Comparison of ENCODE assay signal across 5 fruit fly cellular contexts in the genomic region with DNA sequence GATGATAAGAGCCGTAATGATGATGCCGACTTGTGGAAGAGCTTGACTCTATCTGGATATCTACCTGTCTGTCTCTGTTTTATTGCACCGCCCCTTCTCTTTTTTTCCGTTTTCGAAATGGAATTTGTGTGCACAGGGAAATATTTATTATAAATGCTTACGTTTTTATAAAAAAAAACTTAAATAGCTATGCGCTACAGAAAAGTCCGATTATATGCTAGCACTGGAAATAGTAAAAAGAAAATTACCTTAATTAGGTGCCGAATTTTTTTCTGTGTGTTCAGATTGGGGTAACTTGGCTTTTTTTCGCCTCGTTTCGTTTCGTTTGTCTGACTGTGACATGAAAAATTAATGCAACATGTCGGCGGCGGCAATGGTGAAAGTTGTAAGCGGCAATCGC.
TF ChIP-seq lines count a peak whose summit lies in the region.

No protein-coding gene starts in this region.

- no peak for TF ChIP-seq CTCF in whole organism, embryonic (GFP tag; optimal IDR thresholded peaks at IDR 0.05; lab: Kevin White, UChicago)

TF ChIP-seq in whole organism, adult, 20 proteins besides CTCF, POLR2A, EP300 and RAD21:
- TF ChIP-seq tj (GFP tag; optimal IDR thresholded peaks at IDR 0.05; lab: Kevin White, UChicago) (peak; percentile 27), ovo (GFP tag; optimal IDR thresholded peaks at IDR 0.05; lab: Kevin White, UChicago) (no peak)
TF ChIP-seq in whole organism, adult: peak in this region for 1.

TF ChIP-seq in whole organism, embryonic, 481 proteins besides CTCF, POLR2A, EP300 and RAD21 (continues in another document):
- no peak for TF ChIP-seq exex (tag; optimal IDR thresholded peaks at IDR 0.05; lab: Kevin White, UChicago)
- TF ChIP-seq Jarid2 (GFP tag; optimal IDR thresholded peaks at IDR 0.05; lab: Kevin White, UChicago) = no peak
- peak; percentile 47 for TF ChIP-seq Hr3 (GFP tag; optimal IDR thresholded peaks at IDR 0.05; lab: Kevin White, UChicago)
- TF ChIP-seq ems (GFP tag; optimal IDR thresholded peaks at IDR 0.05; lab: Kevin White, UChicago) = no peak
- no peak for TF ChIP-seq da (GFP tag; optimal IDR thresholded peaks at IDR 0.05; lab: Kevin White, UChicago)
- peak; percentile 51 for TF ChIP-seq tap (tag; optimal IDR thresholded peaks at IDR 0.05; lab: Kevin White, UChicago)
- no peak for TF ChIP-seq MESR4 (GFP tag; optimal IDR thresholded peaks at IDR 0.05; lab: Kevin White, UChicago)
- no peak for TF ChIP-seq grn (GFP tag; optimal IDR thresholded peaks at IDR 0.05; lab: Kevin White, UChicago)
- TF ChIP-seq CG31224 (GFP tag; IDR thresholded peaks at IDR 0.05; lab: Robert Waterston, UW) = no peak
- TF ChIP-seq Vsx1 (GFP tag; optimal IDR thresholded peaks at IDR 0.05; lab: Kevin White, UChicago) = peak; percentile 49
- TF ChIP-seq CG14860 (GFP tag; IDR thresholded peaks at IDR 0.05; lab: Robert Waterston, UW; ENCODE audit: partially characterized antibody) = no peak
- peak; percentile 49; the same call in 1 of the 2 replicates for TF ChIP-seq sens-2 (GFP tag; IDR thresholded peaks at IDR 0.05; lab: Robert Waterston, UW)
- no peak for TF ChIP-seq jing (GFP tag; optimal IDR thresholded peaks at IDR 0.05; lab: Kevin White, UChicago)
- TF ChIP-seq Sry-β (GFP tag; optimal IDR thresholded peaks at IDR 0.05; lab: Kevin White, UChicago) = no peak
- TF ChIP-seq fd96Cb (tag; optimal IDR thresholded peaks at IDR 0.05; lab: Kevin White, UChicago) = peak; percentile 63
- TF ChIP-seq Myb (GFP tag; optimal IDR thresholded peaks at IDR 0.05; lab: Kevin White, UChicago) = no peak
- no peak for TF ChIP-seq her (GFP tag; optimal IDR thresholded peaks at IDR 0.05; lab: Kevin White, UChicago)
- TF ChIP-seq onecut (GFP tag; IDR thresholded peaks at IDR 0.05; lab: Robert Waterston, UW) = peak; percentile 12; the same call in 1 of the 2 replicates
- no peak for TF ChIP-seq CG15514 (GFP tag; optimal IDR thresholded peaks at IDR 0.05; lab: Kevin White, UChicago)
- peak; percentile 3 for TF ChIP-seq disco-r (GFP tag; optimal IDR thresholded peaks at IDR 0.05; lab: Kevin White, UChicago)
- no peak for TF ChIP-seq Stat92E (GFP tag; optimal IDR thresholded peaks at IDR 0.05; lab: Kevin White, UChicago)

TF ChIP-seq in whole organism, prepupa, 60 proteins besides CTCF, POLR2A, EP300 and RAD21 (continues in another document):
- TF ChIP-seq svp (GFP tag; lab: Kevin White, UChicago) (peak; percentile 87), CG7368 (GFP tag; optimal IDR thresholded peaks at IDR 0.05; lab: Kevin White, UChicago) (peak; percentile 86), Eip93F (GFP tag; optimal IDR thresholded peaks at IDR 0.05; lab: Kevin White, UChicago) (no peak), OdsH (GFP tag; optimal IDR thresholded peaks at IDR 0.05; lab: Kevin White, UChicago) (peak; percentile 88), Eip78C (GFP tag; lab: Kevin White, UChicago) (peak; percentile 96), Sox15 (GFP tag; optimal IDR thresholded peaks at IDR 0.05; lab: Kevin White, UChicago) (peak; percentile 70), CG8632 (GFP tag; optimal IDR thresholded peaks at IDR 0.05; lab: Kevin White, UChicago) (peak; percentile 87), Hr38 (GFP tag; optimal IDR thresholded peaks at IDR 0.05; lab: Kevin White, UChicago) (no peak), ss (GFP tag; optimal IDR thresholded peaks at IDR 0.05; lab: Kevin White, UChicago) (no peak), Eip75B (GFP tag; optimal IDR thresholded peaks at IDR 0.05; lab: Kevin White, UChicago) (peak; percentile 81), CG6163 (GFP tag; IDR thresholded peaks at IDR 0.05; lab: Robert Waterston, UW) (peak; percentile 94), CG11762 (GFP tag; optimal IDR thresholded peaks at IDR 0.05; lab: Kevin White, UChicago; ENCODE audit: insufficient read depth) (peak; percentile 79), acj6 (GFP tag; optimal IDR thresholded peaks at IDR 0.05; lab: Kevin White, UChicago) (peak; percentile 88), dac (GFP tag; optimal IDR thresholded peaks at IDR 0.05; lab: Kevin White, UChicago) (peak; percentile 75), CG10631 (GFP tag; optimal IDR thresholded peaks at IDR 0.05; lab: Kevin White, UChicago) (peak; percentile 79), CG9139 (GFP tag; optimal IDR thresholded peaks at IDR 0.05; lab: Kevin White, UChicago) (no peak), CG10669 (GFP tag; optimal IDR thresholded peaks at IDR 0.05; lab: Kevin White, UChicago) (peak; percentile 82), Ets21C (GFP tag; optimal IDR thresholded peaks at IDR 0.05; lab: Kevin White, UChicago) (peak; percentile 52), Gug (GFP tag; IDR thresholded peaks at IDR 0.05; lab: Robert Waterston, UW) (peak; percentile 82), salr (GFP tag; optimal IDR thresholded peaks at IDR 0.05; lab: Kevin White, UChicago) (peak; percentile 43 to 61), CG32006 (GFP tag; optimal IDR thresholded peaks at IDR 0.05; lab: Kevin White, UChicago) (peak; percentile 93), Sox14 (GFP tag; optimal IDR thresholded peaks at IDR 0.05; lab: Kevin White, UChicago) (peak; percentile 89)

TF ChIP-seq in whole organism, pupa, 21 proteins besides CTCF, POLR2A, EP300 and RAD21:
- TF ChIP-seq gl (tag; optimal IDR thresholded peaks at IDR 0.05; lab: Kevin White, UChicago) (peak; percentile 67), CG8159 (tag; optimal IDR thresholded peaks at IDR 0.05; lab: Kevin White, UChicago) (peak; percentile 86), Snoo (tag; optimal IDR thresholded peaks at IDR 0.05; lab: Kevin White, UChicago) (peak; percentile 67), CG34367 (tag; optimal IDR thresholded peaks at IDR 0.05; lab: Kevin White, UChicago) (peak; percentile 69), CG10348 (GFP tag; IDR thresholded peaks at IDR 0.05; lab: Robert Waterston, UW) (no peak), CG4496 (GFP tag; IDR thresholded peaks at IDR 0.05; lab: Robert Waterston, UW) (peak; percentile 92), CG32121 (GFP tag; IDR thresholded peaks at IDR 0.05; lab: Robert Waterston, UW) (peak; percentile 80), fd96Ca (GFP tag; IDR thresholded peaks at IDR 0.05; lab: Robert Waterston, UW) (peak; percentile 87), CG9948 (tag; optimal IDR thresholded peaks at IDR 0.05; lab: Kevin White, UChicago) (peak; percentile 82), Pif1B (GFP tag; optimal IDR thresholded peaks at IDR 0.05; lab: Kevin White, UChicago) (peak; percentile 82), rn (GFP tag; IDR thresholded peaks at IDR 0.05; lab: Robert Waterston, UW) (peak; percentile 86), Ets98B (GFP tag; IDR thresholded peaks at IDR 0.05; lab: Robert Waterston, UW) (peak; percentile 92), CG8301 (tag; optimal IDR thresholded peaks at IDR 0.05; lab: Kevin White, UChicago) (peak; percentile 83), D1 (tag; optimal IDR thresholded peaks at IDR 0.05; lab: Kevin White, UChicago) (peak; percentile 21), EcR (GFP tag; optimal IDR thresholded peaks at IDR 0.05; lab: Kevin White, UChicago) (no peak), CG17806 (tag; optimal IDR thresholded peaks at IDR 0.05; lab: Kevin White, UChicago) (peak; percentile 87), Pif1A (GFP tag; optimal IDR thresholded peaks at IDR 0.05; lab: Kevin White, UChicago) (peak; percentile 84), CG14655 (GFP tag; optimal IDR thresholded peaks at IDR 0.05; lab: Kevin White, UChicago) (peak; percentile 79), CG12605 (GFP tag; IDR thresholded peaks at IDR 0.05; lab: Robert Waterston, UW) (peak; percentile 87), CG13204 (GFP tag; optimal IDR thresholded peaks at IDR 0.05; lab: Kevin White, UChicago) (no peak), CG15710 (tag; optimal IDR thresholded peaks at IDR 0.05; lab: Kevin White, UChicago) (peak; percentile 84)
TF ChIP-seq in whole organism, pupa: peak in this region for 18.

TF ChIP-seq in whole organism, wandering third instar larva, 38 proteins besides CTCF, POLR2A, EP300 and RAD21 (continues in another document):
- TF ChIP-seq psq (GFP tag; optimal IDR thresholded peaks at IDR 0.05; lab: Kevin White, UChicago) = peak; percentile 24
- no peak for TF ChIP-seq dsf (GFP tag; optimal IDR thresholded peaks at IDR 0.05; lab: Kevin White, UChicago; ENCODE audit: borderline replicate concordance)
- TF ChIP-seq sv (GFP tag; optimal IDR thresholded peaks at IDR 0.05; lab: Kevin White, UChicago) = no peak
- no peak for TF ChIP-seq CrebA (GFP tag; optimal IDR thresholded peaks at IDR 0.05; lab: Kevin White, UChicago; ENCODE audit: borderline replicate concordance)
- TF ChIP-seq Abd-B (GFP tag; optimal IDR thresholded peaks at IDR 0.05; lab: Kevin White, UChicago) = no peak
- no peak for TF ChIP-seq N (GFP tag; optimal IDR thresholded peaks at IDR 0.05; lab: Kevin White, UChicago)
- TF ChIP-seq OdsH (GFP tag; optimal IDR thresholded peaks at IDR 0.05; lab: Kevin White, UChicago) = peak; percentile 42
- TF ChIP-seq CG32264 (GFP tag; optimal IDR thresholded peaks at IDR 0.05; lab: Kevin White, UChicago) = no peak
- peak; percentile 61 for TF ChIP-seq rgr (GFP tag; optimal IDR thresholded peaks at IDR 0.05; lab: Kevin White, UChicago)
- TF ChIP-seq br (GFP tag; optimal IDR thresholded peaks at IDR 0.05; lab: Kevin White, UChicago) = peak; percentile 61
- no peak for TF ChIP-seq Hr83 (GFP tag; optimal IDR thresholded peaks at IDR 0.05; lab: Kevin White, UChicago; ENCODE audit: poor library complexity, severe bottlenecking)
- no peak for TF ChIP-seq Hr78 (GFP tag; optimal IDR thresholded peaks at IDR 0.05; lab: Kevin White, UChicago)
- no peak for TF ChIP-seq jim (GFP tag; optimal IDR thresholded peaks at IDR 0.05; lab: Kevin White, UChicago)
- TF ChIP-seq fru (GFP tag; optimal IDR thresholded peaks at IDR 0.05; lab: Kevin White, UChicago) = peak; percentile 68
- no peak for TF ChIP-seq Rel (GFP tag; optimal IDR thresholded peaks at IDR 0.05; lab: Kevin White, UChicago)
- no peak for TF ChIP-seq Rel (tag; optimal IDR thresholded peaks at IDR 0.05; lab: Kevin White, UChicago)
- no peak for TF ChIP-seq Jra (GFP tag; optimal IDR thresholded peaks at IDR 0.05; lab: Kevin White, UChicago)
- TF ChIP-seq Hnf4 (GFP tag; optimal IDR thresholded peaks at IDR 0.05; lab: Kevin White, UChicago) = peak; percentile 37
- no peak for TF ChIP-seq pan (optimal IDR thresholded peaks at IDR 0.05; lab: Kevin White, UChicago)
- no peak for TF ChIP-seq tai (GFP tag; optimal IDR thresholded peaks at IDR 0.05; lab: Kevin White, UChicago)
- TF ChIP-seq usp (GFP tag; optimal IDR thresholded peaks at IDR 0.05; lab: Kevin White, UChicago) = no peak
- no peak for TF ChIP-seq lola (GFP tag; optimal IDR thresholded peaks at IDR 0.05; lab: Kevin White, UChicago)
- no peak for TF ChIP-seq Dif (GFP tag; optimal IDR thresholded peaks at IDR 0.05; lab: Kevin White, UChicago; ENCODE audit: partially characterized antibody)
- TF ChIP-seq Sp1 (GFP tag; optimal IDR thresholded peaks at IDR 0.05; lab: Kevin White, UChicago) = no peak
- TF ChIP-seq Mio (GFP tag; optimal IDR thresholded peaks at IDR 0.05; lab: Kevin White, UChicago) = no peak
- peak; percentile 49 for TF ChIP-seq HLH106 (tag; optimal IDR thresholded peaks at IDR 0.05; lab: Kevin White, UChicago)
- TF ChIP-seq ey (GFP tag; optimal IDR thresholded peaks at IDR 0.05; lab: Kevin White, UChicago) = peak; percentile 60
- TF ChIP-seq foxo (GFP tag; optimal IDR thresholded peaks at IDR 0.05; lab: Kevin White, UChicago) = peak in 1 of 2 experiments; percentile 30
